Worm (Caenorhabditis elegans): Measurements from ENCODE around the gene egal-1.

The egal-1 gene

DNA sequence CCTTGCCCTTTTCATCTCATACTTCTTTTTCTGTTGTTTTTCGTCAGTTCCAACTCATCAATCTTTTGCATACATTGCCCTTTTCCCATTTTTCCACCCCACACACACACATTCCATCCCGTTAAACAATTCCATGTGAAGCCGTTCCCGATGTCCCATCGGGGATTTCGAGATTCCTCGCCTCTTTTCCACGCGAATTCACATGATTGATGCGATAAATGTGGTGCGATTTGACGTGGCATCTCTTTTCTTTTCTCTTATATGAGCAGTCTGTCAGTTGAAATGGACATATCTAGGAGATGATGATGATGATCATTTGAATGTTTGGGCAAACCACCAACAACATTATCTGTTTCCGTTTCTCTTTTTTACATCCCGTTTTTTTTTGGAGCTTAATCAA is 9.6 kb downstream of the egal-1 start:
- TF ChIP-seq egl-5 (tag; optimal IDR thresholded peaks at IDR 0.05), result peak; percentile 30
- no peak for TF ChIP-seq tbx-2 (tag; optimal IDR thresholded peaks at IDR 0.05)
- peak; percentile 16 for TF ChIP-seq unc-62 (GFP tag; optimal IDR thresholded peaks at IDR 0.05)

DNA sequence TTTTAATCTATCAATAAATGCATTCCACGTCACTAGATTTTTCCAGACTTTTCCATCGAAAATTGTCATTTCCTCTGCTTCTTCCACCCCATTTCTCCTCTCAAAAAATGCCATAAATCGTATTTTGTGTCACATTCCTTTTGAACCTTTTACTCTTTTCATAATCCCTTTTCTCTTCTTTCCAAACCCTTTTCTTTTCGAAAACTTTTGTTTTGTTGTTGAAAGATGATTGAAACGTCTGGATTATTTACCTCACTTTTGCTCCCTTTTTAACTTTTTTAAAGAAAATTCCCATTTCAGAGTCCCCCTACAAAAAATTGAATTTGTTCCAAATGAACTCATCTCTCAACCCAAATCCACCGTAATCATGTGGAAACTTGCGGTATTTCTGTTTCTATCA is 14.6 kb downstream of the egal-1 start, which contains the start of gene C06E7.2:
TSS of gene C06E7.2 (plus strand) at position 301 of the 400 bp plus-strand sequence.
- TF ChIP-seq elt-3 (tag; optimal IDR thresholded peaks at IDR 0.05) (no peak), egl-27 (tag; optimal IDR thresholded peaks at IDR 0.05) (no peak), nhr-76 (tag; optimal IDR thresholded peaks at IDR 0.05) (no peak), ceh-82 (tag; optimal IDR thresholded peaks at IDR 0.05) (no peak)

DNA sequence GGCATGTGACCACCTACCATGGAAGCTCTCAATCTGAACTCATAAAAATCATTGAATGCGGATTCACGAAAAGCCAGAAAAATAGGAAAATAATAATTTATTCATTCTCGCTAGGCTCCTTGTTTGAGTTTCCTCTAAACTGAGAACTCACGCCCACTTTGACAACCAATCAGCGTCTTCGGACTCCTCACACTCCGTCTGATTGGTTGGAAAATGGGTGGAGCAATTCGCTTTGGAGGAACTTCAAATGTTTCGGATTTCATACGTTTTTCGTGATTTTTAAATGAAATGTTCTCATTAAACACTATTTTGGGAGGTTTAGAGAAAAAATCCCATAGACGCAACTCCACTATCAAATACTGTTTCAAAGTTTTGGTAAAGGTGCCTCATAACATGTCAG is 18.3 kb downstream of the egal-1 start:
- no peak for TF ChIP-seq elt-2 (tag; optimal IDR thresholded peaks at IDR 0.05)
- no peak for TF ChIP-seq snpc-4 (tag; optimal IDR thresholded peaks at IDR 0.05)
- no peak for TF ChIP-seq hmg-11 (tag; optimal IDR thresholded peaks at IDR 0.05)
- TF ChIP-seq nfya-1 (tag; optimal IDR thresholded peaks at IDR 0.05; ENCODE audit: insufficient read depth), result peak; percentile 69
- no peak for TF ChIP-seq egl-27 (tag; optimal IDR thresholded peaks at IDR 0.05)

DNA sequence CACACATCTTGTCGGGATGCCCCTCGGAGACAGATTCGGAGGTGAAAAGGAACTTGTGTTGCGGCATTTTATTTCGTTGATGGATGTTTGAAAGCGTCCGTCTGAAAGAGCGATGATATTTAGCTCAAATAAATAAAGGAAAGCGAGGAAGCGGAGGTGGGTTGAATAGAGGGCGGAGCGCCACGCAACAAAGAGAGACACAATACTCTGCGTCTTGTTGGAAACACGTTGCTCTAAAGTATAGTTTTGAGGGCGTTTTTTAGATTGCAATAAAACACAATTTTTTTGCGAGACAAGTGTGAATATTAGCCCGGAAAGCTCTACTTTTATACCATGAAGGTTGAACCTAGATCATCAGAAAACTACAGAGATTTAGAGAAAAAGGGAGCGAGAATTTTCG is 21.7 kb downstream of the egal-1 start, which contains the start of gene sams-4:
TSS of gene sams-4 (minus strand) at position 101 of the 400 bp plus-strand sequence.
- TF ChIP-seq fkh-2 (tag; optimal IDR thresholded peaks at IDR 0.05) (no peak), hmg-11 (tag; optimal IDR thresholded peaks at IDR 0.05) (no peak), elt-2 (tag; optimal IDR thresholded peaks at IDR 0.05) (no peak), lsy-12 (tag; optimal IDR thresholded peaks at IDR 0.05) (no peak), lin-39 (tag; optimal IDR thresholded peaks at IDR 0.05) (no peak), ceh-82 (tag; optimal IDR thresholded peaks at IDR 0.05) (no peak), egl-5 (tag; optimal IDR thresholded peaks at IDR 0.05) (no peak), snpc-4 (tag; optimal IDR thresholded peaks at IDR 0.05) (no peak), nhr-76 (tag; optimal IDR thresholded peaks at IDR 0.05) (no peak), ceh-28 (tag; optimal IDR thresholded peaks at IDR 0.05) (no peak), nhr-28 (tag; optimal IDR thresholded peaks at IDR 0.05) (no peak), fos-1 (tag; optimal IDR thresholded peaks at IDR 0.05) (no peak), eor-1 (tag; optimal IDR thresholded peaks at IDR 0.05) (no peak), nhr-237 (tag; optimal IDR thresholded peaks at IDR 0.05) (no peak), elt-1 (tag; optimal IDR thresholded peaks at IDR 0.05) (no peak), daf-12 (tag; optimal IDR thresholded peaks at IDR 0.05) (no peak), nhr-77 (tag; optimal IDR thresholded peaks at IDR 0.05) (no peak), R02D3.7 (tag; optimal IDR thresholded peaks at IDR 0.05) (no peak), ceh-9 (tag; optimal IDR thresholded peaks at IDR 0.05) (no peak), tbx-2 (tag; optimal IDR thresholded peaks at IDR 0.05) (no peak)

DNA sequence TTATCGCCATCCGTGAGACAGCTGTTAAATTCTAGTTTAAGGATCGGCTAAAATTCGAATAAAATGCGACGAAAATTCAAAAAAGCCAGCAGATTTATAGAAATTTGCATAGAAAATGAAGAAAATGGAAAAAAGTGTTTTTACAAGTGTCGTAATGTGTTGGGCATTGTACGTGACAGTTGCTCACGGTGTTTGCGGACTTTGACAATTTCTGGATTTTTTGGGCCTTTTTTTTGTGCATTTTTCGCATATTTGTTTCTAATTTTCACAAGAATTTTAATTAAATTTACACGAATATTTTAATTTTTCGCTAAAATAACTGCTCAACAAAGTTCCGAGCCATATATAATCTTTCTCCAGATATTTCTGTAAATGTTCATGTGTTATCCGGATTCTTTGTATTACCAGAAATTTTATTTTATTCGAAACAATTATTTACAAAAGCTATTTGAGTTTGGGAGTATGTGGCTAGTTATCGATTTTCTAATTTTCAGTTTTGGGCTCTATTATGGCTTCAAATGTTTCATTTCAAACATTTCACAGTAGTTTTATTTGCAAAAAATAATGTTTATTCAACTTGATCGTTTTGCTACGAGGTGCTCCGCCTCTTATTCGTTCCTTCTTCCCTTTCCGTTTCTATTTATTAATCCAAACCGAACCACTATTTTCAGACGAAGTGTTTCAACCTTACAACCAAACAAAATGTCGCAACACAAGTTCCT is 23.6 kb downstream of the egal-1 start, which contains the start of gene sams-3:
TSS of gene sams-3 (plus strand) at position 672 of the 722 bp plus-strand sequence.
- TF ChIP-seq eor-1 (tag; optimal IDR thresholded peaks at IDR 0.05), result no peak
- no peak for TF ChIP-seq unc-39 (tag; optimal IDR thresholded peaks at IDR 0.05)
- no peak for TF ChIP-seq lin-15B (tag; optimal IDR thresholded peaks at IDR 0.05)
- TF ChIP-seq nhr-237 (tag; optimal IDR thresholded peaks at IDR 0.05), result no peak
- TF ChIP-seq pha-4 (tag; optimal IDR thresholded peaks at IDR 0.05), result peak; percentile 5
- TF ChIP-seq tbx-2 (tag; optimal IDR thresholded peaks at IDR 0.05), result peak; percentile 77
- TF ChIP-seq elt-2 (tag; optimal IDR thresholded peaks at IDR 0.05), result peak; percentile 3
- TF ChIP-seq lsy-12 (tag; optimal IDR thresholded peaks at IDR 0.05), result no peak
- TF ChIP-seq nhr-77 (tag; optimal IDR thresholded peaks at IDR 0.05), result no peak
- TF ChIP-seq hmg-11 (tag; optimal IDR thresholded peaks at IDR 0.05), result peak; percentile 83
- TF ChIP-seq unc-62 (GFP tag; optimal IDR thresholded peaks at IDR 0.05), result no peak
- peak; percentile 54 for TF ChIP-seq nfya-1 (tag; optimal IDR thresholded peaks at IDR 0.05; ENCODE audit: insufficient read depth)

DNA sequence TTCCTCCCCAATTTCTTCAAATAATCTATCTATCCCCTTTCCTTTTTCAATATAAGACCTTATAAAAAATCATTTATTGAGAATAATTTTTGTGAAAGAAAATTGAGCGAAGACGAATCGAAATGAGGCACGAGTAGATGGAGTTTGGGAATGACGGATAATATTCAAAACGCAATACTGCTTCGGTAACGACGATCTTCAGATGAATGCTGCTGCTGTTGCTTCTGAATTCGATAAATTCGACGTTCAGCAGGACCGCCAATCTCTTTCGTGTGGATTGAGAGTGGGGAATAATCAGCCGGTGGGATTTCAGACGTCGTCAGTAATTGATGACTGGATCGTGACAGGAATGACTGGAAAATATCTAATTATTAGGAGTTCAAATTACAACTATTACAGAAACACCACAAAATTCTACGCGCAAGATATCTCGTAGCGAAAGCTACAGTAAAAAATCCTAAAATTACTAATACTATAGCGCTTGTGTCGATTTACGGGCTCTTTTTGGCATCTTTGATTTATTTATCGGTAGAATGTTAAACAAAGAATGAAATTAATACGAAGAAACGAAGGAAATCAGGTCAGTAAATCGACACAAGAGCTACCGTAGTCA is 26.3 kb downstream of the egal-1 start:
- TF ChIP-seq mdl-1 (tag; optimal IDR thresholded peaks at IDR 0.05) (no peak), ztf-11 (tag; optimal IDR thresholded peaks at IDR 0.05) (no peak), lin-15B (tag; optimal IDR thresholded peaks at IDR 0.05) (no peak), skn-1 (tag; optimal IDR thresholded peaks at IDR 0.05) (no peak), ceh-28 (tag; optimal IDR thresholded peaks at IDR 0.05) (no peak), nhr-25 (tag; optimal IDR thresholded peaks at IDR 0.05) (no peak), mml-1 (tag; optimal IDR thresholded peaks at IDR 0.05) (no peak), ztf-4 (tag; optimal IDR thresholded peaks at IDR 0.05) (no peak), lin-39 (tag; optimal IDR thresholded peaks at IDR 0.05) (no peak), nhr-28 (tag; optimal IDR thresholded peaks at IDR 0.05) (no peak), nhr-237 (tag; optimal IDR thresholded peaks at IDR 0.05) (no peak), nhr-67 (tag; optimal IDR thresholded peaks at IDR 0.05) (no peak), eor-1 (tag; optimal IDR thresholded peaks at IDR 0.05) (no peak), zag-1 (tag; optimal IDR thresholded peaks at IDR 0.05) (no peak), nfya-1 (tag; optimal IDR thresholded peaks at IDR 0.05; ENCODE audit: insufficient read depth) (no peak), unc-62 (GFP tag; optimal IDR thresholded peaks at IDR 0.05) (no peak), fkh-10 (GFP tag; optimal IDR thresholded peaks at IDR 0.05) (no peak), elt-2 (tag; optimal IDR thresholded peaks at IDR 0.05) (no peak), ama-1 (optimal IDR thresholded peaks at IDR 0.05) (no peak), nhr-76 (tag; optimal IDR thresholded peaks at IDR 0.05) (no peak)

All from whole organism, L3 larva.